Worm (Caenorhabditis elegans) whole organism, L3 larva: Measurements from ENCODE around the gene srbc-10.

Source experiments
- R02D3.7 ChIP-seq: fragments of 150-350 bp; optimal IDR thresholded peaks from 2 replicates; lab custom pipeline; 2014; ENCODE audit warnings: missing biosample characterization, missing genetic modification characterization
- ZK546.5 ChIP-seq: sonication (generic microtip); optimal IDR thresholded peaks from 2 replicates; lab custom pipeline; 2017; ENCODE audit warnings: missing biosample characterization, missing genetic modification characterization
- ceh-16 ChIP-seq: sonication (generic microtip); optimal IDR thresholded peaks from 2 replicates; lab custom pipeline; 2017; ENCODE audit warnings: missing biosample characterization, missing genetic modification characterization
- ceh-28 ChIP-seq: fragments of 150-350 bp; optimal IDR thresholded peaks from 2 replicates; lab custom pipeline; 2014; ENCODE audit warnings: missing biosample characterization, missing genetic modification reagents, missing genetic modification characterization
- ceh-82 ChIP-seq: fragments of 150-350 bp; optimal IDR thresholded peaks from 2 replicates; lab custom pipeline; 2014; ENCODE audit warnings: missing biosample characterization, missing genetic modification characterization
- ceh-9 ChIP-seq: sonication (generic microtip); optimal IDR thresholded peaks from 2 replicates; lab custom pipeline; 2018; ENCODE audit warnings: missing biosample characterization, missing genetic modification characterization
- daf-12 ChIP-seq: fragments of 150-350 bp; optimal IDR thresholded peaks from 2 replicates; lab custom pipeline; 2014; ENCODE audit warnings: missing biosample characterization, missing genetic modification reagents, missing genetic modification characterization
- egl-5 ChIP-seq: fragments of 150-350 bp; optimal IDR thresholded peaks from 2 replicates; lab custom pipeline; 2017; ENCODE audit warnings: missing biosample characterization, missing genetic modification reagents, missing genetic modification characterization, inconsistent platforms
- elt-2 ChIP-seq: sonication (generic microtip); optimal IDR thresholded peaks from 2 replicates; lab custom pipeline; 2016; ENCODE audit warnings: missing genetic modification reagents, mild to moderate bottlenecking, missing genetic modification characterization, missing compliant biosample characterization
- fkh-10 ChIP-seq: sonication (generic microtip); optimal IDR thresholded peaks from 2 replicates; lab custom pipeline; 2017; ENCODE audit warnings: missing biosample characterization, missing genetic modification reagents, missing genetic modification characterization
- fkh-2 ChIP-seq: fragments of 150-350 bp; optimal IDR thresholded peaks from 2 replicates; lab custom pipeline; 2014; ENCODE audit warnings: missing biosample characterization, missing genetic modification reagents, missing genetic modification characterization
- hmg-11 ChIP-seq: sonication (generic microtip); optimal IDR thresholded peaks from 2 replicates; lab custom pipeline; 2016; ENCODE audit warnings: missing genetic modification characterization, missing compliant biosample characterization
- mdl-1 ChIP-seq: fragments of 150-350 bp; optimal IDR thresholded peaks from 2 replicates; lab custom pipeline; 2014; ENCODE audit warnings: missing biosample characterization, missing genetic modification characterization
- mml-1 ChIP-seq: fragments of 150-350 bp; sonication (generic microtip); optimal IDR thresholded peaks from 3 replicates; lab custom pipeline; 2014; ENCODE audit warnings: missing biosample characterization, missing genetic modification characterization
- nhr-11 ChIP-seq: fragments of 150-350 bp; optimal IDR thresholded peaks from 2 replicates; lab custom pipeline; 2014; ENCODE audit warnings: missing biosample characterization, missing genetic modification characterization
- nhr-23 ChIP-seq: fragments of 150-350 bp; optimal IDR thresholded peaks from 2 replicates; lab custom pipeline; 2014; ENCODE audit warnings: missing biosample characterization, missing genetic modification reagents, missing genetic modification characterization
- nhr-237 ChIP-seq: fragments of 150-350 bp; optimal IDR thresholded peaks from 2 replicates; lab custom pipeline; 2014; ENCODE audit warnings: missing biosample characterization, missing genetic modification characterization
- nhr-25 ChIP-seq: sonication (generic microtip); optimal IDR thresholded peaks from 2 replicates; lab custom pipeline; 2017; ENCODE audit warnings: missing biosample characterization, missing genetic modification characterization
- nhr-43 ChIP-seq: sonication (generic microtip); optimal IDR thresholded peaks from 2 replicates; lab custom pipeline; 2016; ENCODE audit warnings: mild to moderate bottlenecking, missing genetic modification characterization, missing compliant biosample characterization; ENCODE audit not compliant: poor library complexity, severe bottlenecking
- nhr-67 ChIP-seq: fragments of 150-350 bp; optimal IDR thresholded peaks from 2 replicates; lab custom pipeline; 2014; ENCODE audit warnings: missing biosample characterization, missing genetic modification characterization
- nhr-76 ChIP-seq: fragments of 150-350 bp; sonication (generic microtip); optimal IDR thresholded peaks from 5 replicates; lab custom pipeline; 2014; ENCODE audit warnings: missing biosample characterization, missing genetic modification characterization
- nhr-77 ChIP-seq: fragments of 150-350 bp; optimal IDR thresholded peaks from 2 replicates; lab custom pipeline; 2014; ENCODE audit warnings: missing biosample characterization, missing genetic modification characterization
- pha-4 ChIP-seq: fragments of 150-350 bp; optimal IDR thresholded peaks from 2 replicates; lab custom pipeline; 2014; ENCODE audit warnings: missing biosample characterization, missing genetic modification reagents, missing genetic modification characterization
- pqm-1 ChIP-seq: fragments of 150-350 bp; optimal IDR thresholded peaks from 2 replicates; lab custom pipeline; 2017; ENCODE audit warnings: missing biosample characterization, missing genetic modification characterization, inconsistent platforms
- sea-2 ChIP-seq: fragments of 150-350 bp; sonication (generic microtip); optimal IDR thresholded peaks from 4 replicates; lab custom pipeline; 2014; ENCODE audit warnings: missing biosample characterization, missing genetic modification reagents, missing genetic modification characterization
- skn-1 ChIP-seq: fragments of 150-350 bp; optimal IDR thresholded peaks from 2 replicates; lab custom pipeline; 2014; ENCODE audit warnings: missing biosample characterization, missing genetic modification characterization
- tbx-2 ChIP-seq: sonication (generic microtip); optimal IDR thresholded peaks from 2 replicates; lab custom pipeline; 2016; ENCODE audit warnings: mild to moderate bottlenecking, missing genetic modification characterization, missing compliant biosample characterization
- unc-39 ChIP-seq: sonication (generic microtip); optimal IDR thresholded peaks from 4 replicates; lab custom pipeline; 2017; ENCODE audit warnings: missing biosample characterization, missing genetic modification characterization
- unc-62 ChIP-seq: fragments of 150-350 bp; sonication (generic microtip); optimal IDR thresholded peaks from 4 replicates; lab custom pipeline; 2014; ENCODE audit warnings: missing biosample characterization, missing genetic modification reagents, missing genetic modification characterization
- zag-1 ChIP-seq: fragments of 150-350 bp; optimal IDR thresholded peaks from 2 replicates; lab custom pipeline; 2014; ENCODE audit warnings: missing biosample characterization, missing genetic modification characterization
- ztf-4 ChIP-seq: fragments of 150-350 bp; optimal IDR thresholded peaks from 2 replicates; lab custom pipeline; 2014; ENCODE audit warnings: missing biosample characterization, missing genetic modification characterization

srbc-10 gene

ce11 chrV:7508566-7509044 lies 15.8 kb upstream of the srbc-10 start, which contains the start of the genes str-31 and nhr-172:
Gene str-31, minus strand, starts transcription at chrV:7508666.
Gene nhr-172, plus strand, starts transcription at chrV:7508994.
- TF ChIP-seq nhr-23 (tag; lab: Kevin White, UChicago) (peak; percentile 56), skn-1 (tag; lab: Kevin White, UChicago) (no peak)
- TF ChIP-seq, all 47 proteins: peak for 1

ce11 chrV:7506207-7506606 lies 13.4 kb upstream of the srbc-10 start:
- no peak for TF ChIP-seq ztf-4 (tag; lab: Kevin White, UChicago)
- TF ChIP-seq mml-1 = no peak
- no peak for TF ChIP-seq egl-5 (tag; lab: Kevin White, UChicago)
- TF ChIP-seq fkh-2 = no peak
- peak; percentile 25 for TF ChIP-seq nhr-43
- peak; percentile 23 for TF ChIP-seq elt-2 (tag; lab: Kevin White, UChicago)
- TF ChIP-seq ceh-28 = no peak
- TF ChIP-seq ZK546.5 (tag; lab: Kevin White, UChicago) = no peak

DNA sequence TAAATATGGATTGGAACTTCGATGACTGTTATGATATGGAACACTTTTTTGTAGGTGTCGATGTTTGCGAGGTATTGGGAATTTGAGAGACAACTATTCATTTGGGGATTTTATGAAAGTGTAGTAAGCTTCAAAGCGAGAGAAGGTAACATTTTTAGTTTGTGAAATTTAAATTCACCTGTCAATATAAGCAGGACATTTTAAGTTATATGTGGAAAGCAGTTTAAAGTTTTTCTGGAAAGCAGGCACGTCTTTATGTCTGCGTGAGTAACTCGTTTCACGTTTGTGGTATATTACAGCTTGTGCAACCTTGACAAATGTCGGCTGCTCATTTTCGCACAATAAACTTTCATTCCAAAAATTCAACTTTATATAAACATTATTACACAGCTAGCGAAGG lies 11.4 kb upstream of the srbc-10 start, which contains the start of gene srh-229:
TSS of gene srh-229 (minus strand) at position 101 of the 400 bp plus-strand sequence.
- TF ChIP-seq R02D3.7 (tag; lab: Kevin White, UChicago) (no peak), ceh-16 (no peak), pha-4 (no peak), mdl-1 (tag; lab: Kevin White, UChicago) (no peak)

DNA sequence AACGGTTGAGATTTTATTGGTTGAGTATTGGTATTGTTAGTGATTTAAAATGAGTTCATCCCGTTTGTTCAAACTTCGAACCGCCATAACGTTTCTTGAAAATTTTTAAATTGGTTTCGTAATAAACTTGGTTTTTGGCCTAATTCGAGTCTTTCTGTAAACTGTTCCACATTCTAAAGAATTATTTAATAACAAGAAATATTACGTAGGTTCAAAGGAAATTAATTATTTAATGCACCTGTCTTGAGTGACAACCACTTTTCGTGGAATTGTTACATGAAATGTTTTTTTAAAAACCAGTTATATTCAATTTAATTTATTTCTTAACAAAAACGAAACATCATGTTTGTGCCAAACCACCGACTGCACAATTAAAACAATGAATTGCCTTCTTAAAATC lies 8.4 kb upstream of the srbc-10 start:
- TF ChIP-seq elt-2 (tag; lab: Kevin White, UChicago) = no peak
- no peak for TF ChIP-seq nhr-43

DNA sequence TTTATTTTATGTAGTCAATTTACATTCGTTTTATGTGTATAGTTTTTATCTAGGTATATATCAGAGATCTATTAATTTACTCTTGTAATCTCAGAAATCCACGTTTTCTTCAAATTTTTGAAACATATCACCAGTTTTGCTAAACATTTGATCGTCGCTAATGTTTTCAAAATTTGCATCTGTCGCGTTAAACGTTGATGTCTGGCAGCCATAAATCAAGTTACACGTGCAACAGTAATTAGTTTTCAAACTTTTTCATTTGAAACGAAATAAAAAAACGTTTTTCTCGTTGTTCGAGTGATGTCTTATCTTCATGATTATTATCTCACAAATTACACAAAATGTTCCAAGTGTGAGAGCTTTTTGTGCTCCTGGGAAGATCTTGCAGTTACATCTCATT lies 4.6 kb upstream of the srbc-10 start, which contains the start of gene srh-79:
TSS of gene srh-79 (plus strand) at position 301 of the 400 bp plus-strand sequence.
- TF ChIP-seq skn-1 (tag; lab: Kevin White, UChicago) (no peak), ceh-9 (tag; lab: Kevin White, UChicago) (no peak), hmg-11 (no peak), nhr-23 (tag; lab: Kevin White, UChicago) (no peak), nhr-43 (no peak), fkh-10 (GFP tag; lab: Kevin White, UChicago) (no peak), unc-39 (tag; lab: Kevin White, UChicago) (no peak), ceh-16 (no peak)
- TF ChIP-seq, all 47 proteins: peak for 0

- TF ChIP-seq daf-12 (no peak), nhr-77 (tag; lab: Kevin White, UChicago) (no peak), nhr-11 (tag; lab: Kevin White, UChicago) (no peak), ztf-4 (tag; lab: Kevin White, UChicago) (no peak), zag-1 (tag; lab: Kevin White, UChicago) (no peak), ceh-28 (no peak), egl-5 (tag; lab: Kevin White, UChicago) (no peak), tbx-2 (tag; lab: Kevin White, UChicago) (no peak), nhr-76 (no peak), unc-62 (GFP tag; lab: Kevin White, UChicago) (no peak), mml-1 (no peak), ceh-82 (tag; lab: Kevin White, UChicago) (no peak), nhr-237 (tag; lab: Kevin White, UChicago) (no peak), pqm-1 (no peak), ZK546.5 (tag; lab: Kevin White, UChicago) (no peak), nhr-67 (no peak)
Measured at ce11 chrV:7495189-7495588, 2.4 kb upstream of the srbc-10 start, which contains the start of gene srbc-11. Gene srbc-11, minus strand, starts transcription at chrV:7495289.

DNA sequence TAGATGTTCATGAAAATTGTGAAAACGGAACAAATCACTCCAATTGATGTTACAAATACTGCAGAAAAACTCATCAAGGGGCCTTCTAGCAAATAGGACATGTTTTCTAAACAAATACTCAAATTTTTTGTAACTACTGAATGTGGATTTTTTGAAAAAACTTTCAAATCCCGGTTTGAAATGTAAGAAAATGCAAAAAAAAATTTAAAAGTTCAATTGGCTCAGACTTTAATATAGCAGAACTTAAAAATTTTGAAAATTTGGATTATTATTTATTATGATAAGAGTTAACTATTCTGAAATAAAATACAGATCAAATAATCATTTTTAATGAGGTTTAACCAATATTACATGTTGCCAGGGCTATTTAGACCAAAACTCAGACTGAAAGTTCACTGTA lies 2.5 kb downstream of the srbc-10 start, which contains the start of gene srbc-9:
TSS of gene srbc-9 (minus strand) at position 101 of the 400 bp plus-strand sequence.
- TF ChIP-seq fkh-2 (no peak), zag-1 (tag; lab: Kevin White, UChicago) (no peak), mdl-1 (tag; lab: Kevin White, UChicago) (no peak), ceh-28 (no peak), daf-12 (no peak), nhr-25 (tag; lab: Kevin White, UChicago) (no peak), nhr-43 (no peak), tbx-2 (tag; lab: Kevin White, UChicago) (no peak), sea-2 (GFP tag; lab: Kevin White, UChicago) (no peak), pha-4 (no peak), ceh-9 (tag; lab: Kevin White, UChicago) (no peak)
